Worm (Caenorhabditis elegans) whole organism, young adult: Measurements from ENCODE around the gene elmd-1.
"Not testable (repeated sequence)": the region's sequence is repeated elsewhere in the genome, so short reads cannot be mapped to it uniquely, and the experiment has no call there.

Experiments
- K11D2.4 ChIP-seq: fragments of 200-800 bp; sonication (Bioruptor generic); IDR thresholded peaks from 2 replicates; pipeline ENCODE4 v1.3.6; 2022; ENCODE audit warnings: missing genetic modification reagents, missing genetic modification characterization, missing compliant biosample characterization
- attf-5 ChIP-seq: fragments of 200-800 bp; sonication (Bioruptor generic); optimal IDR thresholded peaks from 2 replicates; lab custom pipeline; 2018; ENCODE audit warnings: mild to moderate bottlenecking, missing genetic modification characterization, missing compliant biosample characterization
- attf-6 ChIP-seq: fragments of 200-800 bp; sonication (Bioruptor generic); IDR thresholded peaks from 2 replicates; pipeline ENCODE4 v1.3.6; 2022; ENCODE audit warnings: missing genetic modification reagents, missing genetic modification characterization, missing compliant biosample characterization
- ceh-91 ChIP-seq: fragments of 200-800 bp; sonication (Bioruptor generic); IDR thresholded peaks from 2 replicates; pipeline ENCODE4 v1.3.6; 2022; ENCODE audit warnings: missing genetic modification reagents, missing genetic modification characterization, missing compliant biosample characterization
- egrh-3 ChIP-seq: fragments of 200-800 bp; sonication (Bioruptor generic); IDR thresholded peaks from 2 replicates; pipeline ENCODE4 v1.3.6; 2022; ENCODE audit warnings: missing genetic modification reagents, missing genetic modification characterization, missing compliant biosample characterization
- lin-40 ChIP-seq: sonication (generic microtip); optimal IDR thresholded peaks from 2 replicates; lab custom pipeline; 2016; ENCODE audit warnings: missing genetic modification characterization, mild to moderate bottlenecking, missing compliant biosample characterization, missing genotype, missing genetic modification reagents
- lin-54 ChIP-seq: fragments of 200-800 bp; sonication (Bioruptor generic); optimal IDR thresholded peaks from 2 replicates; lab custom pipeline; 2018; ENCODE audit warnings: mild to moderate bottlenecking, missing genetic modification characterization, missing compliant biosample characterization
- mcd-1 ChIP-seq: fragments of 200-800 bp; sonication (Bioruptor generic); IDR thresholded peaks from 2 replicates; pipeline ENCODE4 v1.3.6; 2022; ENCODE audit warnings: missing genetic modification reagents, missing genetic modification characterization, missing compliant biosample characterization
- mel-28 ChIP-seq: sonication (generic microtip); optimal IDR thresholded peaks from 2 replicates; lab custom pipeline; 2016; ENCODE audit warnings: borderline replicate concordance, mild to moderate bottlenecking, missing genetic modification characterization, missing compliant biosample characterization
- mes-4 ChIP-seq: sonication (generic microtip); optimal IDR thresholded peaks from 2 replicates; lab custom pipeline; 2016; ENCODE audit warnings: missing genotype, missing genetic modification characterization, missing compliant biosample characterization
- nhr-80 ChIP-seq: sonication (generic microtip); optimal IDR thresholded peaks from 2 replicates; lab custom pipeline; 2016; ENCODE audit warnings: missing genetic modification characterization, missing compliant biosample characterization
- nhr-90 ChIP-seq: sonication (generic microtip); optimal IDR thresholded peaks from 2 replicates; lab custom pipeline; 2016; ENCODE audit warnings: missing genotype, mild to moderate bottlenecking, missing genetic modification characterization, missing compliant biosample characterization
- snpc-4 ChIP-seq, 5 experiments: fragments of 150-350 bp in 1 of 5; sonication (generic microtip) in 4 of 5; optimal IDR thresholded peaks; 2 replicates each; lab custom pipeline; 2014 to 2018; ENCODE audit warnings: missing genetic modification characterization in 5 of 5, missing biosample characterization in 3 of 5, antibody characterized with exemption in 2 of 5, mild to moderate bottlenecking in 2 of 5, missing compliant biosample characterization in 2 of 5, missing genotype in 2 of 5, moderate library complexity in 2 of 5, missing genetic modification reagents in 1 of 5
- sptf-2 ChIP-seq: fragments of 200-800 bp; sonication (Bioruptor generic); optimal IDR thresholded peaks from 2 replicates; lab custom pipeline; 2018; ENCODE audit warnings: mild to moderate bottlenecking, missing genetic modification characterization, missing compliant biosample characterization
- tbx-9 ChIP-seq: sonication (generic microtip); optimal IDR thresholded peaks from 2 replicates; lab custom pipeline; 2016; ENCODE audit warnings: borderline replicate concordance, missing genetic modification characterization, inconsistent platforms, missing compliant biosample characterization
- unc-62 ChIP-seq: fragments of 150-350 bp; optimal IDR thresholded peaks from 2 replicates; lab custom pipeline; 2014; ENCODE audit warnings: missing biosample characterization, missing genetic modification reagents, missing genetic modification characterization
- ztf-18 ChIP-seq: sonication (generic microtip); optimal IDR thresholded peaks from 2 replicates; lab custom pipeline; 2016; ENCODE audit warnings: missing genotype, mild to moderate bottlenecking, missing genetic modification characterization, missing compliant biosample characterization
- ztf-28 ChIP-seq: fragments of 200-800 bp; sonication (Bioruptor generic); IDR thresholded peaks from 2 replicates; pipeline ENCODE4 v1.3.6; 2022; ENCODE audit warnings: missing genetic modification reagents, missing genetic modification characterization, missing compliant biosample characterization

Gene elmd-1

DNA sequence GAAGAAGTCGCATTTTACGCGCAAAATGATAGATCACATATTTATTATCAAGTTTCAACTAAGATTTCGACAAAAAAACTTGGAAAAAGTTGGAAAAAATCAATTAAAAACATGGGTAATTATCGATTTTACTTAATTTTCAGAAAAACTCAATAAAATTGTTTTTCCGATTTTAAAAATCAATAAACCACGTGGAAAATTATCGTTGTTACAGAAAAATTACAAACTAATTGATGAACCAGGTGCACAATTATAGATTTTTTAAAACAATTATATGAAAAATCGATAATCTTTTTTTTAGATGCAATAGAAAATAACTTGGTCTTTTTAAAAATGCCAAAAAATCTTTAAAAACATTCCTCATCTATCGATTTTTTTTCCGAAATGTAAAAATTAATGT is 40.9 kb downstream of the elmd-1 start:
- TF ChIP-seq sptf-2 (GFP tag; lab: Kevin White, UChicago) = no peak

DNA sequence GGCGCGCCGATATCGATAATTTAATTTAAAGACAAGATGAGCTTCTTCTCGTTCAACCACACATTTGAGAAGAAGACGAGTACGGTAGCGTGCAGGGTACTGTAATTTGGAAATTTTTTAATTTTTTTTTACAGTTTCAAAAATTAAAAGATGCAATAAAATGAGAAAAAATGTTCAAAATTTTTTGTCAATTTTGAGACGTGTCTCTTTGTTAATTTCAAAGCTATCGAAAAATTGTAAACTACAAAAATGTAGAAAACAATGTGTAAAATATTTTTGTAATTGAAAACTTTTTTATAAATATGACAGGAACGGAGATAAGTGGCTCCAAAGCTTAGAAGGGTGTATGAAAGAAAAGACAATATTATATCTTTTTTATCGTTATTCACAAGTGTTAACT is 41.7 kb downstream of the elmd-1 start, which contains the start of gene K01A11.1:
Gene K01A11.1, minus strand, starts transcription at position 101 of the 400 bp plus-strand sequence.
- no peak for TF ChIP-seq unc-62 (GFP tag; lab: Kevin White, UChicago)

DNA sequence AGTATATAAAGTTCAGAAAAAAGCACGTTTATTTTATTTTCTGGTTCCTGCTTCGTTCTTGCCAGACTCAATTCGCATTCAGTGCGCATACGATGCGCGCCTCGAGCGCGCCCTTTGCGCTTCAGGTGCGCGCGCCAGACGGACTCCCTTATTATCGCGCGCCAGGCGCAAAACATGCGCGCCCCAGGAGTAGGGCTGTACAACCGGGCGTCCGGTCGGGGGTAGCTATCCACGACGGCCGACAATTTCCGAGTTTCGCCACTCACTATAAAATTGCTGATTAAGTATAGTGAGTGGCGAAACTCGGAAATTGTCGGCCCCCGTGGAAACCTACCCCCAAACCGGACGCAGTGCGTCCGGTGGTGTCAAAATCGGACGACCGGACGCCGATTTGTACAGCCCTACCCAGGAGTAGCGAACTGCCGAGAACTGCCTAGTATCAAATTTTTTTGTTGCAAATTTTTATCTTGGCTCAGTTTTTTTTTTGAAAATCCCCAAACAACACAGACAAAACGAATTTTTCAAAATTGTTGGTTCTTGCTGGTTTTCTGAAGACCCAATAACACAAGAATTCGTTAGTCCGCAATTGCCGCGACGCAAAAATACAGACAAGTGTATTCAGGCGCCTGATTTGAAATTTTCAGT is 43.9 kb downstream of the elmd-1 start:
- TF ChIP-seq egrh-3 (GFP tag; lab: Robert Waterston, UW) (peak; percentile 42; the same call in 1 of the 2 replicates), mcd-1 (GFP tag; lab: Robert Waterston, UW) (0 out of 2 replicates have a peak, but pooled peaks have one; percentile 10), snpc-4 (tag; optimal IDR thresholded peaks at IDR 0.05; lab: Kevin White, UChicago) (peak in 2 of 4 experiments; percentile 70 to 86)
- not testable (repeated sequence) for TF ChIP-seq snpc-4 (GFP tag; optimal IDR thresholded peaks at IDR 0.05; lab: Kevin White, UChicago)

DNA sequence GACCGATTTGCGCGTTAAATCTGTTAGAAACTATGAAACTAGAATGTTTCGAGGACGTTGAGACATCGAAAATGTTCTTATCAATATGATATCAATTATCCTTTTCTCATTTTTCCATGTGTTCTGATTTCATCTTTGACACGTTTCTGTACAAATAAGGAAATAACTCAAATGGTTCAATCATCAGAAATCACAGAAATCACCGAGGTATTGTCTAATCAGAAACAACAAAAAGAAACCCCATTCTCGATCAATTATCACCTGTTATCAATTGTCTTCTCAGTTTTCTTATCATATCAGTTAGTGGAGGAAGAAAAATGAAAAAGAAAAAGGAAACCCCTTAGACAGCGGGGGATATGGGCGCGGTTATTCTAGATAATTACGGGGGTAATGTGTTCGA is 45.4 kb downstream of the elmd-1 start:
- TF ChIP-seq nhr-80 (tag; lab: Kevin White, UChicago) = peak; percentile 44
- TF ChIP-seq lin-40 (tag; lab: Kevin White, UChicago) = peak; percentile 7
- no peak for TF ChIP-seq lin-54

DNA sequence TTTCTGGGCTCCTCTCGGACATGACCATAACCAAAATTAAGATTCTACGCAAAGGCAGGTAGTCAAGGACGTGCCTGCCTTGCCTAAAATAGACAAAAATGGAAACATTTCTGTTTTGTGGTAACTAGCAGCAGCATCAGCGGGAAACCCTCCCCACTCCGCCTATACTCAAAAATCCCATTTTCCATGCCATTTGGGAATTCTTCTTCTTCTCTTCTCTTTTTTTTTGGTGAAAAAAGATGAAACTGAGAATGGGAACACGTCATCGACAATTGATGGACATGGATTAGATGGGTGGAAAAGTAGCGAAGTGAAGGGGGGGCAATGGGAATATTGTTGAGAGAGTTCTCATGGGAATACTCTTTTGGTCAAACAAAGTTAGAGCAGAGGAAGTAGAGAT is 47.4 kb downstream of the elmd-1 start:
- no peak for TF ChIP-seq ceh-91 (GFP tag; lab: Robert Waterston, UW)
- no peak for TF ChIP-seq ztf-28
- no peak for TF ChIP-seq mel-28 (tag; lab: Kevin White, UChicago)
- no peak for TF ChIP-seq snpc-4 (GFP tag; optimal IDR thresholded peaks at IDR 0.05; lab: Kevin White, UChicago)
- no peak for TF ChIP-seq snpc-4 (tag; optimal IDR thresholded peaks at IDR 0.05; lab: Kevin White, UChicago)
- TF ChIP-seq nhr-90 (tag; lab: Kevin White, UChicago) = no peak
- no peak for TF ChIP-seq attf-6
- no peak for TF ChIP-seq attf-5 (GFP tag; lab: Kevin White, UChicago)
- TF ChIP-seq mes-4 (tag; lab: Kevin White, UChicago) = no peak
- TF ChIP-seq ztf-18 (tag; lab: Kevin White, UChicago) = no peak
- no peak for TF ChIP-seq tbx-9
- no peak for TF ChIP-seq K11D2.4 (GFP tag; lab: Robert Waterston, UW)
